Fruit fly (Drosophila melanogaster) whole organism, wandering third instar larva: ENCODE data around the gene Awh.

Experiments used
- Abd-B ChIP-seq: fragments of >200 bp; optimal IDR thresholded peaks from 2 replicates; lab custom pipeline; 2017; ENCODE audit warnings: missing biosample characterization, missing genetic modification characterization
- CG32264 ChIP-seq: fragments of 200-800 bp; sonication (Bioruptor generic); optimal IDR thresholded peaks from 2 replicates; lab custom pipeline; 2016; ENCODE audit warnings: missing biosample characterization, missing genetic modification characterization
- CG9705 ChIP-seq: fragments of 200-800 bp; sonication (Bioruptor generic); optimal IDR thresholded peaks from 2 replicates; lab custom pipeline; 2018; ENCODE audit warnings: missing biosample characterization, mild to moderate bottlenecking, missing genetic modification characterization
- CrebA ChIP-seq: fragments of 200-800 bp; sonication (Bioruptor generic); optimal IDR thresholded peaks from 2 replicates; lab custom pipeline; 2016; ENCODE audit warnings: missing biosample characterization, mild to moderate bottlenecking, missing genetic modification characterization, borderline replicate concordance
- Dfd ChIP-seq: fragments of >200 bp; optimal IDR thresholded peaks from 2 replicates; lab custom pipeline; 2017; ENCODE audit warnings: missing biosample characterization, missing genetic modification characterization
- Dif ChIP-seq: fragments of 200-275, 200-300 bp; sonication (Bioruptor generic); optimal IDR thresholded peaks from 2 replicates; lab custom pipeline; 2018; ENCODE audit warnings: missing biosample characterization, missing genetic modification characterization; ENCODE audit not compliant: partially characterized antibody
- GATAd ChIP-seq: sonication (Bioruptor generic); optimal IDR thresholded peaks from 2 replicates; lab custom pipeline; 2016; ENCODE audit warnings: missing biosample characterization, missing genetic modification characterization
- HLH106 ChIP-seq: fragments of 200-800 bp; optimal IDR thresholded peaks from 3 replicates; lab custom pipeline; 2019; ENCODE audit warnings: missing biosample characterization, mild to moderate bottlenecking, missing genetic modification characterization, moderate library complexity
- Hnf4 ChIP-seq: fragments of 200-800 bp; sonication (Bioruptor generic); optimal IDR thresholded peaks from 2 replicates; lab custom pipeline; 2016; ENCODE audit warnings: missing biosample characterization, mild to moderate bottlenecking, missing genetic modification characterization
- Hr78 ChIP-seq: fragments of >200 bp; optimal IDR thresholded peaks from 2 replicates; lab custom pipeline; 2017; ENCODE audit warnings: missing biosample characterization, missing genetic modification characterization
- Hr83 ChIP-seq: fragments of 200-300 bp; sonication (Bioruptor generic); optimal IDR thresholded peaks from 2 replicates; lab custom pipeline; 2016; ENCODE audit warnings: missing biosample characterization, mild to moderate bottlenecking, missing genetic modification characterization, moderate library complexity; ENCODE audit not compliant: poor library complexity, severe bottlenecking
- Jra ChIP-seq: sonication (Bioruptor generic); optimal IDR thresholded peaks from 2 replicates; lab custom pipeline; 2016; ENCODE audit warnings: missing biosample characterization, missing genetic modification characterization
- Mio ChIP-seq: sonication (Bioruptor generic); optimal IDR thresholded peaks from 2 replicates; lab custom pipeline; 2016; ENCODE audit warnings: missing biosample characterization, missing genetic modification characterization
- Myc ChIP-seq: fragments of >200 bp; optimal IDR thresholded peaks from 2 replicates; lab custom pipeline; 2017
- N ChIP-seq: fragments of >200 bp; optimal IDR thresholded peaks from 2 replicates; lab custom pipeline; 2018; ENCODE audit warnings: missing biosample characterization, missing external identifiers, missing genetic modification characterization
- OdsH ChIP-seq: fragments of 200-800 bp; sonication (Bioruptor generic); optimal IDR thresholded peaks from 2 replicates; lab custom pipeline; 2016; ENCODE audit warnings: missing biosample characterization, mild to moderate bottlenecking, missing genetic modification characterization
- Rel ChIP-seq, 2 experiments: fragments of 200-800 bp; sonication (Bioruptor generic) in 1 of 2; optimal IDR thresholded peaks; 2 replicates in 1 of 2; 3 replicates in 1 of 2; lab custom pipeline; 2016 to 2019; ENCODE audit warnings: mild to moderate bottlenecking in 2 of 2, missing biosample characterization in 2 of 2, missing genetic modification characterization in 2 of 2, moderate library complexity in 1 of 2
- Sp1 ChIP-seq: fragments of 200-800 bp; sonication (Bioruptor generic); optimal IDR thresholded peaks from 3 replicates; lab custom pipeline; 2019; ENCODE audit warnings: missing biosample characterization, mild to moderate bottlenecking, missing genetic modification characterization, moderate library complexity
- Vsx2 ChIP-seq: fragments of 200-300, 225-300 bp; sonication (Bioruptor generic); optimal IDR thresholded peaks from 2 replicates; lab custom pipeline; 2018; ENCODE audit warnings: missing biosample characterization, missing genetic modification characterization; ENCODE audit not compliant: partially characterized antibody
- br ChIP-seq: fragments of 200-800 bp; sonication (Bioruptor generic); optimal IDR thresholded peaks from 2 replicates; lab custom pipeline; 2016; ENCODE audit warnings: missing biosample characterization, missing genetic modification characterization
- brk ChIP-seq: fragments of 200-800 bp; sonication (Bioruptor generic); optimal IDR thresholded peaks from 2 replicates; lab custom pipeline; 2016; ENCODE audit warnings: missing biosample characterization, mild to moderate bottlenecking, missing genetic modification characterization
- dl ChIP-seq, 2 experiments: fragments of 175-275, 200-275 bp in 1 of 2; fragments of 200-275 bp in 1 of 2; sonication (Bioruptor generic); optimal IDR thresholded peaks; lab custom pipeline; 2018; ENCODE audit warnings: mild to moderate bottlenecking in 2 of 2, missing biosample characterization in 2 of 2, missing genetic modification characterization in 2 of 2, moderate library complexity in 2 of 2; ENCODE audit not compliant: partially characterized antibody in 2 of 2, insufficient read depth in 1 of 2
- dmrt93B ChIP-seq: fragments of 200-800 bp; sonication (Bioruptor generic); optimal IDR thresholded peaks from 2 replicates; lab custom pipeline; 2018; ENCODE audit warnings: missing biosample characterization, mild to moderate bottlenecking, missing genetic modification characterization
- dsf ChIP-seq: sonication (Bioruptor generic); optimal IDR thresholded peaks from 2 replicates; lab custom pipeline; 2016; ENCODE audit warnings: missing biosample characterization, missing genetic modification characterization, borderline replicate concordance
- ey ChIP-seq: fragments of 200-800 bp; sonication (Bioruptor generic); optimal IDR thresholded peaks from 2 replicates; lab custom pipeline; 2016; ENCODE audit warnings: missing biosample characterization, missing genetic modification characterization
- foxo ChIP-seq, 2 experiments: fragments of 200-800 bp; sonication (Bioruptor generic); optimal IDR thresholded peaks; 2 replicates in 1 of 2; 3 replicates in 1 of 2; lab custom pipeline; 2016 to 2017; ENCODE audit warnings: missing biosample characterization in 2 of 2, missing genetic modification characterization in 2 of 2
- fru ChIP-seq: fragments of 200-800 bp; sonication (Bioruptor generic); optimal IDR thresholded peaks from 3 replicates; lab custom pipeline; 2016; ENCODE audit warnings: missing biosample characterization, mild to moderate bottlenecking, missing genetic modification characterization
- h ChIP-seq: fragments of 200-800 bp; sonication (Bioruptor generic); optimal IDR thresholded peaks from 3 replicates; lab custom pipeline; 2016; ENCODE audit warnings: missing biosample characterization, mild to moderate bottlenecking, missing genetic modification characterization
- jim ChIP-seq: fragments of 175-275, 200-325 bp; sonication (Bioruptor generic); optimal IDR thresholded peaks from 2 replicates; lab custom pipeline; 2016; ENCODE audit warnings: missing biosample characterization, mild to moderate bottlenecking, missing genetic modification characterization
- lola ChIP-seq: fragments of >200 bp; optimal IDR thresholded peaks from 2 replicates; lab custom pipeline; 2017; ENCODE audit warnings: missing biosample characterization, missing genetic modification characterization
- pan ChIP-seq: fragments of >200 bp; optimal IDR thresholded peaks from 2 replicates; lab custom pipeline; 2017
- psq ChIP-seq: fragments of 200-800 bp; sonication (Bioruptor generic); optimal IDR thresholded peaks from 3 replicates; lab custom pipeline; 2017; ENCODE audit warnings: missing biosample characterization, mild to moderate bottlenecking, missing genetic modification characterization, moderate library complexity
- rgr ChIP-seq: fragments of 200-800 bp; sonication (Bioruptor generic); optimal IDR thresholded peaks from 3 replicates; lab custom pipeline; 2016; ENCODE audit warnings: missing biosample characterization, mild to moderate bottlenecking, missing genetic modification characterization
- sage ChIP-seq: fragments of 200-800 bp; sonication (Bioruptor generic); optimal IDR thresholded peaks from 2 replicates; lab custom pipeline; 2016; ENCODE audit warnings: missing biosample characterization, mild to moderate bottlenecking, missing genetic modification characterization
- sv ChIP-seq: fragments of 200-800 bp; sonication (Bioruptor generic); optimal IDR thresholded peaks from 3 replicates; lab custom pipeline; 2016; ENCODE audit warnings: missing biosample characterization, missing genetic modification characterization
- tai ChIP-seq: sonication (Bioruptor generic); optimal IDR thresholded peaks from 2 replicates; lab custom pipeline; 2016; ENCODE audit warnings: missing biosample characterization, missing genetic modification characterization
- usp ChIP-seq: fragments of >200 bp; optimal IDR thresholded peaks from 2 replicates; lab custom pipeline; 2017; ENCODE audit warnings: missing biosample characterization, missing genetic modification characterization
- woc ChIP-seq: sonication (Bioruptor generic); optimal IDR thresholded peaks from 2 replicates; lab custom pipeline; 2016; ENCODE audit warnings: missing biosample characterization, mild to moderate bottlenecking, missing genetic modification characterization

Gene Awh

dm6 chr3L:3894413-3894812 is 48.4 kb downstream of the Awh start:
- TF ChIP-seq Mio (GFP tag; lab: Kevin White, UChicago) (no peak), Jra (GFP tag; lab: Kevin White, UChicago) (no peak), usp (GFP tag; lab: Kevin White, UChicago) (no peak), sage (GFP tag; lab: Kevin White, UChicago) (no peak), Sp1 (no peak), Rel (GFP tag; optimal IDR thresholded peaks at IDR 0.05; lab: Kevin White, UChicago) (no peak), Rel (tag; optimal IDR thresholded peaks at IDR 0.05; lab: Kevin White, UChicago) (no peak), Hr83 (GFP tag; lab: Kevin White, UChicago) (no peak), rgr (GFP tag; lab: Kevin White, UChicago) (no peak), Dfd (GFP tag; lab: Kevin White, UChicago) (no peak)
- TF ChIP-seq, all 38 proteins: peak for 0

DNA sequence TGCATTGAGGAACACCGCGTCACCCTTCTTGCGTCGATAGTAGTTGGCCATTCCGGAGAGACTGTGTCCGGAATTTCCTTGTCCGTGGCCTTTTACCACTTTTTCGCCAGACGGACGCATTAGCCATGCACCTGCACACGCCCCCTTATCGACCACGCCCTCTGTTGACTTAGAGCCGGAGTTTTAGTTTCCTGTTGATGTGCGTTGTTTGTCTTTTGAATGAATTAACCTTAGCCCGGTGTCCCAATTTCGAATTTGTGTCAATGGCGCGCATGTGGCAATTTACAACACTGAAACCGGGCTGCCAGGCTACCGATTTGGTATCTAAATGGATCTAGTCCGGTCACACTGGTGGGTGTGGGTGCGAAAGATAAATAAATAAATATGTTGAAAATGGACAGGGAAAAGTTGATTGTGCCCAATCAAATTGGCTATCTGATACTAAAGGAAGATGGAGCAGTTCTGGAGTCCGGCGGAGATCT is 50.6 kb downstream of the Awh start, which contains the start of the genes Gr63a and Lamtor4:
Gene Gr63a, minus strand, starts transcription at position 51 of the 482 bp plus-strand sequence.
Gene Lamtor4, plus strand, starts transcription at position 348 of the 482 bp plus-strand sequence.
- TF ChIP-seq Sp1, result peak; percentile 24
- TF ChIP-seq HLH106 (tag; lab: Kevin White, UChicago), result peak; percentile 11
- peak; percentile 44 for TF ChIP-seq rgr (GFP tag; lab: Kevin White, UChicago)
- TF ChIP-seq Hnf4, result no peak
- peak in 1 of 2 experiments; percentile 33 for TF ChIP-seq foxo (GFP tag; optimal IDR thresholded peaks at IDR 0.05; lab: Kevin White, UChicago)
- TF ChIP-seq OdsH (GFP tag; lab: Kevin White, UChicago), result no peak
- TF ChIP-seq Rel (GFP tag; optimal IDR thresholded peaks at IDR 0.05; lab: Kevin White, UChicago), result no peak
- TF ChIP-seq Rel (tag; optimal IDR thresholded peaks at IDR 0.05; lab: Kevin White, UChicago), result peak; percentile 57
- no peak for TF ChIP-seq Hr83 (GFP tag; lab: Kevin White, UChicago)
- TF ChIP-seq Hr78 (GFP tag; lab: Kevin White, UChicago), result no peak
- TF ChIP-seq psq, result peak; percentile 32
- peak; percentile 41 for TF ChIP-seq h (GFP tag; lab: Kevin White, UChicago)
- TF ChIP-seq br (GFP tag; lab: Kevin White, UChicago), result peak; percentile 13

- TF ChIP-seq brk (GFP tag; lab: Kevin White, UChicago), result no peak
- TF ChIP-seq N (GFP tag; lab: Kevin White, UChicago), result no peak
- TF ChIP-seq HLH106 (tag; lab: Kevin White, UChicago), result peak; percentile 23
- TF ChIP-seq sage (GFP tag; lab: Kevin White, UChicago), result no peak
- peak; percentile 64 for TF ChIP-seq CG9705 (GFP tag; lab: Kevin White, UChicago)
- TF ChIP-seq sv (GFP tag; lab: Kevin White, UChicago), result peak; percentile 62
- TF ChIP-seq Vsx2 (GFP tag; lab: Kevin White, UChicago), result no peak
- no peak for TF ChIP-seq Abd-B
- TF ChIP-seq Dfd (GFP tag; lab: Kevin White, UChicago), result no peak
- peak; percentile 85 for TF ChIP-seq jim (GFP tag; lab: Kevin White, UChicago)
- peak; percentile 50 for TF ChIP-seq dmrt93B (GFP tag; lab: Kevin White, UChicago)
- TF ChIP-seq woc (GFP tag; lab: Kevin White, UChicago), result peak; percentile 28
- TF ChIP-seq psq, result peak; percentile 60
- TF ChIP-seq h (GFP tag; lab: Kevin White, UChicago), result peak; percentile 73
- no peak for TF ChIP-seq lola (GFP tag; lab: Kevin White, UChicago)
- TF ChIP-seq Mio (GFP tag; lab: Kevin White, UChicago), result no peak
- no peak for TF ChIP-seq tai (GFP tag; lab: Kevin White, UChicago)
- TF ChIP-seq GATAd (GFP tag; lab: Kevin White, UChicago), result peak; percentile 71
- TF ChIP-seq br (GFP tag; lab: Kevin White, UChicago), result peak; percentile 54
- TF ChIP-seq CrebA (GFP tag; lab: Kevin White, UChicago), result no peak
- no peak for TF ChIP-seq Rel (GFP tag; optimal IDR thresholded peaks at IDR 0.05; lab: Kevin White, UChicago)
- peak; percentile 32 for TF ChIP-seq Rel (tag; optimal IDR thresholded peaks at IDR 0.05; lab: Kevin White, UChicago)
- TF ChIP-seq usp (GFP tag; lab: Kevin White, UChicago), result no peak
- peak; percentile 66 for TF ChIP-seq OdsH (GFP tag; lab: Kevin White, UChicago)
- TF ChIP-seq Hr83 (GFP tag; lab: Kevin White, UChicago), result peak; percentile 97
- peak; percentile 51 for TF ChIP-seq CG32264
- TF ChIP-seq Jra (GFP tag; lab: Kevin White, UChicago), result peak; percentile 86
- TF ChIP-seq dsf (GFP tag; lab: Kevin White, UChicago), result peak; percentile 70
- peak; percentile 48 for TF ChIP-seq fru
- TF ChIP-seq ey (GFP tag; lab: Kevin White, UChicago), result peak; percentile 64
- TF ChIP-seq Hnf4, result peak; percentile 90
- TF ChIP-seq Dif, result no peak
- no peak for TF ChIP-seq Myc
- TF ChIP-seq Hr78 (GFP tag; lab: Kevin White, UChicago), result no peak
- peak; percentile 21 to 67 for TF ChIP-seq foxo (GFP tag; optimal IDR thresholded peaks at IDR 0.05; lab: Kevin White, UChicago)
- TF ChIP-seq pan (lab: Kevin White, UChicago), result no peak
- TF ChIP-seq rgr (GFP tag; lab: Kevin White, UChicago), result peak; percentile 85
- peak; percentile 40 for TF ChIP-seq Sp1
- TF ChIP-seq dl (GFP tag; optimal IDR thresholded peaks at IDR 0.05; lab: Kevin White, UChicago; ENCODE audit: insufficient read depth in 1 of 2, partially characterized antibody in 2 of 2), result no peak
- TF ChIP-seq, all 38 proteins: peak for 22
Observed at dm6 chr3L:3898978-3899377, 53.0 kb downstream of the Awh start, which contains the start of gene Ccz1. TSS of gene Ccz1 (minus strand) at chr3L:3899156.
